Fruit fly (Drosophila melanogaster): ENCODE measurements around the gene eRF3.

The eRF3 gene

DNA sequence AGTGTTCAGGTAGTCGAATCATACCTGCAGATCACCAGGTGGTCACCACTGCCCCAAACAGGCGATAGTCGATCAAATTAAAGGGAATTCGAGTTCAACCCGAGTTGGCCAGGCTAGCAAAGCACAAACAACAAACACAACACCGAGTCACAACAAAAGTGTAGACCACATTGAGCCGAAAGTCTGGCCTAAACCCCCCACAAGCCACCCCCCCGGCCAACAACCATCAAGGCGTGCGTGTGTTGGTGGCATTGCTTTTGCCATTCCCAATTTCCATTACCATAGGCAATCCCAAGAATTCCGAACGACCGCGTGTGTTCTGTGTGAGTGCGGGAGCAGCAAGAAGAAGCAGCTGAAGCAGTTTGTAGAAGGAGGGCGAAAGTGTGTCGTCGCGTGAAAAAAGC lies 285 bp downstream of the eRF3 start, which contains the start of gene SC35:
SC35 (minus strand) TSS at position 131 of the 404 bp plus-strand sequence.
- TF ChIP-seq Hr38 (GFP tag; optimal IDR thresholded peaks at IDR 0.05) (no peak), CG6854 (GFP tag; optimal IDR thresholded peaks at IDR 0.05) (peak; percentile 20), CG31627 (GFP tag; optimal IDR thresholded peaks at IDR 0.05) (no peak), ss (GFP tag; optimal IDR thresholded peaks at IDR 0.05) (peak in 1 of 2 experiments; percentile 25), acj6 (GFP tag; optimal IDR thresholded peaks at IDR 0.05) (no peak), Sox14 (GFP tag; optimal IDR thresholded peaks at IDR 0.05) (no peak), fkh (GFP tag; optimal IDR thresholded peaks at IDR 0.05) (no peak), fd85E (GFP tag; optimal IDR thresholded peaks at IDR 0.05) (no peak), Eip75B (GFP tag; optimal IDR thresholded peaks at IDR 0.05) (no peak), CG7368 (GFP tag; optimal IDR thresholded peaks at IDR 0.05) (no peak), Hr4 (GFP tag; optimal IDR thresholded peaks at IDR 0.05) (no peak)

DNA sequence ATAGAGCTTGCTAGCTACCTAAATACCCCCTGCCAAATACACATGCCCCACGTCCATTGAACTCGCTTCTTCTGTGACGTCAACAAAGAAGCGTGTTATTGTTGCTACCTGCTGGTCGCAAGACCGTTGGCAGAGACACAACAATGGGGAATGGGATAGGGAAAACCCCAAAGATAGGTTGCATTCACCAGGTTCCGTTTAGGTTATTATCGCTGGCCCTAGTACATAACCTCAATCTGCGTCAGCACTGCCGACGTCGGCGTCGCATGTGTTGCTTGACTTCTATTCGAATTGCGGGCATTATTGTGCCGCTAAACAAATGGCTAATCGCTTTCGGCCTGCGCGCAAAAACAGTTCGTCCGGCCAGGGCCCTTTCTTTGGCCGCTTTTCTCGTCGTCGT lies 1.2 kb downstream of the eRF3 start:
- TF ChIP-seq eg (GFP tag; IDR thresholded peaks at IDR 0.05) (no peak), Eip78C (GFP tag) (peak; percentile 5), Hr39 (GFP tag; optimal IDR thresholded peaks at IDR 0.05) (no peak), CG32006 (GFP tag; optimal IDR thresholded peaks at IDR 0.05) (no peak), pdm3 (GFP tag; optimal IDR thresholded peaks at IDR 0.05) (no peak), CG6792 (GFP tag; optimal IDR thresholded peaks at IDR 0.05) (no peak), Sox102F (GFP tag; optimal IDR thresholded peaks at IDR 0.05) (no peak)

dm6 chr2L:12435976-12436771 lies 1.9 kb downstream of the eRF3 start:
- TF ChIP-seq svp (GFP tag) (peak; percentile 75), Eip75B (GFP tag; optimal IDR thresholded peaks at IDR 0.05) (peak; percentile 26), Sox14 (GFP tag; optimal IDR thresholded peaks at IDR 0.05) (peak; percentile 44), Smox (GFP tag; optimal IDR thresholded peaks at IDR 0.05) (peak; percentile 5), CG3032 (tag; optimal IDR thresholded peaks at IDR 0.05) (no peak)

dm6 chr2L:12445743-12446142 lies 11.5 kb downstream of the eRF3 start, which contains the start of gene Oatp33Ea:
Oatp33Ea (minus strand) TSS chr2L:12445924.
- no peak for TF ChIP-seq CG7368 (GFP tag; optimal IDR thresholded peaks at IDR 0.05)
- peak; percentile 2 for TF ChIP-seq Sox14 (GFP tag; optimal IDR thresholded peaks at IDR 0.05)
- peak; percentile 18 for TF ChIP-seq vri (GFP tag; optimal IDR thresholded peaks at IDR 0.05)
- no peak for TF ChIP-seq cyc (GFP tag; optimal IDR thresholded peaks at IDR 0.05)
- TF ChIP-seq dac (GFP tag; optimal IDR thresholded peaks at IDR 0.05): no peak
- TF ChIP-seq fd59A (GFP tag; optimal IDR thresholded peaks at IDR 0.05): no peak
- no peak for TF ChIP-seq salr (GFP tag; optimal IDR thresholded peaks at IDR 0.05)

dm6 chr2L:12448082-12448621 lies 13.9 kb downstream of the eRF3 start, which contains the start of the genes CG5421 and Oatp33Eb:
CG5421 (minus strand) TSS chr2L:12448132.
Oatp33Eb (plus strand) TSS chr2L:12448484.
- peak; percentile 19; the same call in 1 of the 3 replicates for TF ChIP-seq eg (GFP tag; IDR thresholded peaks at IDR 0.05)
- TF ChIP-seq Eip93F (GFP tag; optimal IDR thresholded peaks at IDR 0.05): peak; percentile 9
- TF ChIP-seq Met (GFP tag; optimal IDR thresholded peaks at IDR 0.05): no peak
- TF ChIP-seq vri (GFP tag; optimal IDR thresholded peaks at IDR 0.05): peak; percentile 60

DNA sequence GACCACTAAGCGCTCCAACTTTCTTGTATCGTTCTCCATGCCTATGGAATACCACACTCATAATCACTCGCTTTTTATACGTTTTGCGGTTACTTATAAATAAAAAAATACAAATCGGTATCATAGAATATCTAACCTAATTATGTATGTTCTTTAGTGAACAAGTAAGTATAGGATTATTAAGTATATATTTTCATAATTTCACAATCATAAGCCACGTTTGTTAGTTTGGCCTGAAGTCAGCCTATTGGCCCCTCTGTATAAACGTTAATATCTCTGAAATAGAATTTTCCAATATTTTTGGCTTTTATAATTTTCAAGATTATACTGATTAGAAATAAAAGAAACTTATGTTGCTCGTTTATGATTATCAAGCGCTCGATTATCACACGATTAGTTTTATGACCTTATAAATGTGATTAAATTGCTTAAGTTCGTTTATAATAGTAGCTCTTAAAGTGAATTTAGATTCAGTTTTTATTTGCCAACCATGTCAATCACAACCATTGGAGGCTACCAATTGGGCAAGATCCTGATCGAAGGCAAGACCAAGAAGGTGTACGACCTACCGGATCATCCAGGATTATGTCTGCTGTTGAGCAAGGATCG lies 19.0 kb downstream of the eRF3 start, which contains the start of gene CG5418:
CG5418 (minus strand) TSS at position 51 of the 609 bp plus-strand sequence.
- TF ChIP-seq dac (GFP tag; optimal IDR thresholded peaks at IDR 0.05): no peak
- TF ChIP-seq lz (GFP tag; optimal IDR thresholded peaks at IDR 0.05): no peak
- TF ChIP-seq Eip75B (GFP tag; optimal IDR thresholded peaks at IDR 0.05): no peak
- TF ChIP-seq vri (GFP tag; optimal IDR thresholded peaks at IDR 0.05): no peak
- no peak for TF ChIP-seq cyc (GFP tag; optimal IDR thresholded peaks at IDR 0.05)
- TF ChIP-seq achi (GFP tag; optimal IDR thresholded peaks at IDR 0.05): no peak
- TF ChIP-seq Sox14 (GFP tag; optimal IDR thresholded peaks at IDR 0.05): no peak
- no peak for TF ChIP-seq Sox102F (GFP tag; optimal IDR thresholded peaks at IDR 0.05)
- no peak for TF ChIP-seq CG10669 (GFP tag; optimal IDR thresholded peaks at IDR 0.05)
- TF ChIP-seq Blimp-1 (GFP tag; optimal IDR thresholded peaks at IDR 0.05): no peak
- TF ChIP-seq Eip78C (GFP tag): no peak
- no peak for TF ChIP-seq CG11762 (GFP tag; optimal IDR thresholded peaks at IDR 0.05; ENCODE audit: insufficient read depth)
- TF ChIP-seq CG6808 (GFP tag; optimal IDR thresholded peaks at IDR 0.05): no peak
- TF ChIP-seq CG3919 (GFP tag; optimal IDR thresholded peaks at IDR 0.05): no peak
- TF ChIP-seq CG8119 (GFP tag; IDR thresholded peaks at IDR 0.05): no peak
- no peak for TF ChIP-seq CG16779 (tag; optimal IDR thresholded peaks at IDR 0.05)
- TF ChIP-seq CG10631 (GFP tag; optimal IDR thresholded peaks at IDR 0.05): no peak

Data from whole organism, prepupa.